Fruit fly (Drosophila melanogaster) whole organism, adult: ENCODE data around the gene Usp32.

ENCODE experiments used
- CG11617 ChIP-seq: fragments of 200-800 bp; sonication (Bioruptor generic); optimal IDR thresholded peaks from 2 replicates; lab custom pipeline; 2017; ENCODE audit warnings: mild to moderate bottlenecking, missing biosample characterization, missing genetic modification reagents, missing genetic modification characterization
- CG12768 ChIP-seq: fragments of 200-800 bp; sonication (Bioruptor generic); optimal IDR thresholded peaks from 2 replicates; lab custom pipeline; 2017; ENCODE audit warnings: missing biosample characterization, missing genetic modification characterization, mild to moderate bottlenecking, moderate library complexity, missing genetic modification reagents
- CG14711 ChIP-seq: fragments of 200-800 bp; sonication (Bioruptor generic); optimal IDR thresholded peaks from 2 replicates; lab custom pipeline; 2018; ENCODE audit warnings: missing biosample characterization, mild to moderate bottlenecking, missing genetic modification characterization, moderate library complexity
- CG1620 ChIP-seq: fragments of 200-800 bp; sonication (Bioruptor generic); optimal IDR thresholded peaks from 2 replicates; lab custom pipeline; 2016; ENCODE audit warnings: missing biosample characterization, missing genetic modification characterization
- CG33017 ChIP-seq: fragments of 200-800 bp; sonication (Bioruptor generic); optimal IDR thresholded peaks from 2 replicates; lab custom pipeline; 2018; ENCODE audit warnings: missing biosample characterization, mild to moderate bottlenecking, missing genetic modification characterization, moderate library complexity
- CG5204 ChIP-seq: fragments of 200-800 bp; sonication (Bioruptor generic); optimal IDR thresholded peaks from 2 replicates; lab custom pipeline; 2016; ENCODE audit warnings: missing biosample characterization, missing genetic modification characterization
- CG7045 ChIP-seq: fragments of 200-800 bp; sonication (Bioruptor generic); optimal IDR thresholded peaks from 2 replicates; lab custom pipeline; 2017; ENCODE audit warnings: missing biosample characterization, mild to moderate bottlenecking, missing genetic modification characterization
- CG7101 ChIP-seq: fragments of 200-800 bp; sonication (Bioruptor generic); optimal IDR thresholded peaks from 2 replicates; lab custom pipeline; 2018; ENCODE audit warnings: missing biosample characterization, mild to moderate bottlenecking, missing genetic modification characterization, moderate library complexity
- Clk ChIP-seq: fragments of 200-800 bp; sonication (Bioruptor generic); optimal IDR thresholded peaks from 2 replicates; lab custom pipeline; 2017; ENCODE audit warnings: missing biosample characterization, missing genetic modification characterization
- Crg-1 ChIP-seq: fragments of 200-800 bp; sonication (Bioruptor generic); optimal IDR thresholded peaks from 2 replicates; lab custom pipeline; 2016; ENCODE audit warnings: missing biosample characterization, missing genetic modification characterization
- Hr96 ChIP-seq: fragments of 200-800 bp; sonication (Bioruptor generic); optimal IDR thresholded peaks from 2 replicates; lab custom pipeline; 2016; ENCODE audit warnings: missing biosample characterization, missing genetic modification characterization
- Mnt ChIP-seq: fragments of 200-800 bp; sonication (Bioruptor generic); optimal IDR thresholded peaks from 2 replicates; lab custom pipeline; 2016; ENCODE audit warnings: missing biosample characterization, mild to moderate bottlenecking, missing genetic modification characterization
- bab1 ChIP-seq: fragments of 200-800 bp; sonication (Bioruptor generic); optimal IDR thresholded peaks from 3 replicates; lab custom pipeline; 2019; ENCODE audit warnings: missing biosample characterization, mild to moderate bottlenecking, missing genetic modification characterization, moderate library complexity
- cic ChIP-seq: fragments of 200-800 bp; sonication (Bioruptor generic); optimal IDR thresholded peaks from 2 replicates; lab custom pipeline; 2017; ENCODE audit warnings: missing biosample characterization, mild to moderate bottlenecking, missing genetic modification characterization, moderate library complexity
- cnc ChIP-seq, 2 experiments: fragments of >200 bp; optimal IDR thresholded peaks; 2 replicates each; lab custom pipeline; 2017
- kay ChIP-seq: fragments of 200-800 bp; sonication (Bioruptor generic); peaks from one replicate; lab custom pipeline; 2016; ENCODE audit warnings: missing biosample characterization, missing genetic modification characterization, borderline replicate concordance
- ovo ChIP-seq: fragments of 200-800 bp; sonication (Bioruptor generic); optimal IDR thresholded peaks from 2 replicates; lab custom pipeline; 2016; ENCODE audit warnings: missing biosample characterization, missing genetic modification characterization
- pad ChIP-seq: fragments of 200-800 bp; sonication (Bioruptor generic); optimal IDR thresholded peaks from 3 replicates; lab custom pipeline; 2017; ENCODE audit warnings: missing biosample characterization, missing genetic modification characterization, mild to moderate bottlenecking, moderate library complexity, missing genetic modification reagents
- tj ChIP-seq: fragments of 200-800 bp; sonication (Bioruptor generic); optimal IDR thresholded peaks from 3 replicates; lab custom pipeline; 2017; ENCODE audit warnings: missing biosample characterization, mild to moderate bottlenecking, missing genetic modification characterization, moderate library complexity
- toe ChIP-seq: fragments of 200-800 bp; sonication (Bioruptor generic); optimal IDR thresholded peaks from 2 replicates; lab custom pipeline; 2016; ENCODE audit warnings: missing biosample characterization, missing genetic modification characterization

Gene Usp32

DNA sequence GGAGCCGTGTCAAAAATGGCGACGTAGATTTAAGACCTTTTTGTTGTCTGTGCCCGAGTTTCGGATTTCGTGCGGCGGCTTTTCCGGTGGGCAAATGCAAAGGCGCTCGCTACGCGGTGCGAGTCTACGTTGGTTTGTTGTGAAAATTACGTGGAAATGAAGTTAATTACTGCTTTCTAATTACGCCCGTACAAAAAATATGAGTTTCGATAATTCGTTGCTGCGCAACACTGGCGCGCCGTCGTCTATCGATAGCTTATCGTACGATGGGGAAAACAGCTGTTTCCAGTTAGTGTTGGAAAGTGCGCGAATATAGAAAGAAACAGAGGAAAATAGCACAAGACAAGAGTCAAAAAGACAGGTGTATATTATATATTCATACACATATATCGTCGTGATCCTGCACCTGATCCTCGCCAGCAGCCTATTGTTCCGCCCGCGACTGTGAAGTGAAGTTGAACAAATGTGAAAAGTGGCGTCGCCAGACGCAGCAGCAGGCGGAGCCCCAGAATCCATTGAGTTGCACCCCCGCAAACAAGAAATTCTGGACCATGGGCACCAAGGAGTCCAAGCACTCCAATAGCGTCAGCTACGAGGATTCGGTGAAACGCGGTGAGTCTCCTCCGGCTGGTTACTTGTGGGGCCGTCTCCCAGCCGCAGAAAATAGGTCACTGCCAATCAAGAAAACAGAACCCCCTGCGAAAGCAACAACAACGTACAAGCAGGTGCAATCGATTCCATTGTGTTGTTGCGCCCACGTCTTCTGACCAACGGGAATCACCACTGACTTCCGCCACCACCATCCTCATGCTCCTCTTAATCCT, at the start of gene Usp32, which contains the start of gene Rab8:
Usp32 (plus strand) TSS at position 297 of the 824 bp plus-strand sequence.
Rab8 (minus strand) TSS at position 236 of the 824 bp plus-strand sequence.
- TF ChIP-seq CG14711 = peak; percentile 71
- TF ChIP-seq Clk (GFP tag; lab: Kevin White, UChicago) = peak; percentile 68
- TF ChIP-seq pad (GFP tag; lab: Kevin White, UChicago) = peak; percentile 83
- TF ChIP-seq tj (GFP tag; lab: Kevin White, UChicago) = peak; percentile 46
- TF ChIP-seq CG33017 (tag; lab: Kevin White, UChicago) = peak; percentile 73
- peak; percentile 84 for TF ChIP-seq toe (GFP tag; lab: Kevin White, UChicago)
- TF ChIP-seq Hr96 = peak; percentile 82
- peak; percentile 84 for TF ChIP-seq CG7101 (tag; lab: Kevin White, UChicago)
- TF ChIP-seq CG1620 (GFP tag; lab: Kevin White, UChicago) = peak; percentile 94
- peak; percentile 83 for TF ChIP-seq cic (GFP tag; lab: Kevin White, UChicago)
- no peak for TF ChIP-seq kay (GFP tag; lab: Kevin White, UChicago)
- TF ChIP-seq CG7045 (GFP tag; lab: Kevin White, UChicago) = peak; percentile 71
- peak; percentile 89 for TF ChIP-seq Mnt
- TF ChIP-seq CG5204 (GFP tag; lab: Kevin White, UChicago) = peak; percentile 67
- peak; percentile 80 for TF ChIP-seq ovo (GFP tag; lab: Kevin White, UChicago)
- no peak for TF ChIP-seq cnc (optimal IDR thresholded peaks at IDR 0.05; lab: Kevin White, UChicago)
- TF ChIP-seq bab1 (GFP tag; lab: Kevin White, UChicago) = peak; percentile 83
- TF ChIP-seq CG12768 (GFP tag; lab: Kevin White, UChicago) = peak; percentile 80
- TF ChIP-seq CG11617 (GFP tag; lab: Kevin White, UChicago) = peak; percentile 80
- peak; percentile 90 for TF ChIP-seq Crg-1

- TF ChIP-seq Clk (GFP tag; lab: Kevin White, UChicago) (no peak), CG12768 (GFP tag; lab: Kevin White, UChicago) (peak; percentile 17), cnc (optimal IDR thresholded peaks at IDR 0.05; lab: Kevin White, UChicago) (no peak), CG5204 (GFP tag; lab: Kevin White, UChicago) (no peak), bab1 (GFP tag; lab: Kevin White, UChicago) (peak; percentile 10), toe (GFP tag; lab: Kevin White, UChicago) (no peak)
Measured at dm6 chr3L:19833227-19833626, 37.7 kb upstream of the Usp32 start.

DNA sequence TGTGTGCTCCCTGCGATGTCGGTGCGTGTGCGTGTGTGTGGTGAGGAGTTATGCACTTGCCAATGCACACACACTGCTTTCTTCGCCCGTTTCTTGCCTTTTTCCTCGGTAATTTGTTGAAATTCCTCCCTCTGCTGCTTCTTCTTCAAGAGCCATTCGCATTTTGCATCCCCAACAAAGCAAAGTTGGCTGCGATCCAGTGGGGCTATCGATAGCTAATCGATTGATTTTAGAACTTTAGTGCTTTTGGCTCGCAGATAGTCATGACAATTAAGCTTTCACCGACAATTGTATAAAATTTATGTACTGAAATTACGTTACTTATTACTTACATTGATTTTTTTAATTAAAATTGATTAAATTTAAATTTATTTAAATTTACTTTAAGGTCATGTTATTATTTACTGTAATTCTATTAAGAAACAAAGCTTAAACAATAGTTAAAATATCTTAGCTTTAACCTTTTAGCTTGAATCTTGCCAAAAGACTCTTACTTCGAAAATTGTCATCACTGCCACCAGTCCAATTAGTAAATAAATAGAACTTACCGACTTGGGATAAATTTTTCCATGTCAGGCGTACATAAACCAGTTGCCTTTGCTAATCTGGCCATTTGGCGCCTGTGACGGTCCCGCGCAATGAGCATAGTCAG, 36.7 kb upstream of the Usp32 start, which contains the start of the genes trc and CG32221:
trc (minus strand) TSS at position 162 of the 652 bp plus-strand sequence.
CG32221 (plus strand) TSS at position 528 of the 652 bp plus-strand sequence.
- TF ChIP-seq Mnt (peak; percentile 63), cic (GFP tag; lab: Kevin White, UChicago) (no peak), CG14711 (peak; percentile 41), pad (GFP tag; lab: Kevin White, UChicago) (peak; percentile 59), bab1 (GFP tag; lab: Kevin White, UChicago) (peak; percentile 66), CG1620 (GFP tag; lab: Kevin White, UChicago) (peak; percentile 61), tj (GFP tag; lab: Kevin White, UChicago) (peak; percentile 21), Clk (GFP tag; lab: Kevin White, UChicago) (no peak), CG5204 (GFP tag; lab: Kevin White, UChicago) (no peak), CG7045 (GFP tag; lab: Kevin White, UChicago) (no peak), CG12768 (GFP tag; lab: Kevin White, UChicago) (no peak), toe (GFP tag; lab: Kevin White, UChicago) (no peak), CG11617 (GFP tag; lab: Kevin White, UChicago) (peak; percentile 34), Hr96 (no peak), CG7101 (tag; lab: Kevin White, UChicago) (peak; percentile 75), kay (GFP tag; lab: Kevin White, UChicago) (no peak), Crg-1 (no peak), ovo (GFP tag; lab: Kevin White, UChicago) (peak; percentile 53), CG33017 (tag; lab: Kevin White, UChicago) (peak; percentile 38), cnc (optimal IDR thresholded peaks at IDR 0.05; lab: Kevin White, UChicago) (no peak)

dm6 chr3L:19836375-19836937, 34.5 kb upstream of the Usp32 start, which contains the start of gene kto:
Gene kto, plus strand, starts transcription at chr3L:19836614.
- TF ChIP-seq Clk (GFP tag; lab: Kevin White, UChicago) (no peak), cnc (optimal IDR thresholded peaks at IDR 0.05; lab: Kevin White, UChicago) (no peak), toe (GFP tag; lab: Kevin White, UChicago) (no peak), CG5204 (GFP tag; lab: Kevin White, UChicago) (no peak), cic (GFP tag; lab: Kevin White, UChicago) (peak; percentile 3), tj (GFP tag; lab: Kevin White, UChicago) (no peak), CG7101 (tag; lab: Kevin White, UChicago) (no peak), Crg-1 (no peak), CG7045 (GFP tag; lab: Kevin White, UChicago) (no peak), pad (GFP tag; lab: Kevin White, UChicago) (no peak), CG11617 (GFP tag; lab: Kevin White, UChicago) (no peak), CG33017 (tag; lab: Kevin White, UChicago) (no peak), CG12768 (GFP tag; lab: Kevin White, UChicago) (no peak), bab1 (GFP tag; lab: Kevin White, UChicago) (peak; percentile 35)
